Worm (Caenorhabditis elegans): ENCODE results near the gene clec-70.

clec-70 gene

DNA sequence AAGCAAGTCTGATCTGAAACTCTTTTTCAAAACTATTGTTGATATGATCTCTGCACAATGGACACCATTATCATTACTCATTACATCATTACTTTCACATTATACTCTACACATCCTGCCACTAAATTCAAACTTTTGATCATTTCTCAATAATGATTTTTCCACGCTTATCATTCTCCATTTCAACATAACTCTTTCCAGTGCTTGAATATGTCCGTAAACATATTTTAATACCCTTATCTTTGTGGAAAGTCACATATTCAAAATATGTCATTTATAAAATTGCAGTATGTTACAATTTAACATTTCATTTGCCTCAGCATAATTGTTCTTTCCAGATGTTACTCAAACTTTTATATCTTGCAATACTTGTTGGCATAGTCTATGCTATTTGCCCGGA lies 27.9 kb downstream of the clec-70 start, which contains the start of gene clec-75:
TSS of gene clec-75 (plus strand) at position 339 of the 400 bp plus-strand sequence.
- TF ChIP-seq W03F9.2 (tag; optimal IDR thresholded peaks at IDR 0.05), result no peak
- no peak for TF ChIP-seq dao-5 (tag; optimal IDR thresholded peaks at IDR 0.05)
- TF ChIP-seq him-1 (tag; optimal IDR thresholded peaks at IDR 0.05), result no peak

DNA sequence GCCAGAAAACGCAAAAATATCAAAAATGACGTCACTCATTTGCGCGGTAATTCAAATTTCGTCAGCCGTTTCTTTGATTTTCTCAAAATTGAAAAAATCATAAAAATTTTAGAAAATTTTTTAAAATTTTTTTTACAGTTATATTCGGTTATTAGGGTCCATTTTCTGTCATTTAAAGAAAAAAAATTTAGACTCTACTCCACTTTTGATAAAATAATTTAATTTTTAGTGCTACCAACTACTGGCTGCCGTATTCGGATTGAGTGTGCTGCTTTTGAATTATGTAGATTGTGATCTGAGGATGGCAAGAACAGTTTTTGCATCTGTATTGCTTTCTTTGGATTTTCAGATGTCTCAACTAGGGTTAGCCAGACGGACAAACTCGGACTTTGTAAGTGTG lies 30.1 kb downstream of the clec-70 start, which contains the start of gene Y46C8AM.1:
TSS of gene Y46C8AM.1 (plus strand) at position 301 of the 400 bp plus-strand sequence.
- TF ChIP-seq W03F9.2 (tag; optimal IDR thresholded peaks at IDR 0.05) (no peak), dao-5 (tag; optimal IDR thresholded peaks at IDR 0.05) (no peak), him-1 (tag; optimal IDR thresholded peaks at IDR 0.05) (no peak)

DNA sequence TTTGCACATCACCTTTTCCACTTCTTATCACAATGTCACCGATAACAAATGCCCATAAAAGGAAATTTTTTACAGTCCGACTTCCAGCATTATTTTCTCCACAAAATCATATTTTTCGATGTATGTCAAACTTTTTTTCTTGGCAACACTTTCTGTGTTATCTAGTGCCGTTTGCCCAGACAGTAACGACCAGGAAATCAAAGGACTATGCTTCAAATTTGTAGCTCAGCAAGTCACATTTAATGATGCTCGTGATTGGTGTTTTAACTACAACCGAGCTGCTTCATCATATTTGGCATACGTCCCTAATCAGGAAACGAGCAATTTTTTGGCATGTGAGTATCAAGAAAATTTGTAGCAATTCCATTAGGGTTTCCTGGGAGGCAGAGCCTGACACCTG lies 31.0 kb downstream of the clec-70 start:
- TF ChIP-seq dao-5 (tag; optimal IDR thresholded peaks at IDR 0.05), result no peak
- no peak for TF ChIP-seq him-1 (tag; optimal IDR thresholded peaks at IDR 0.05)
- no peak for TF ChIP-seq W03F9.2 (tag; optimal IDR thresholded peaks at IDR 0.05)

DNA sequence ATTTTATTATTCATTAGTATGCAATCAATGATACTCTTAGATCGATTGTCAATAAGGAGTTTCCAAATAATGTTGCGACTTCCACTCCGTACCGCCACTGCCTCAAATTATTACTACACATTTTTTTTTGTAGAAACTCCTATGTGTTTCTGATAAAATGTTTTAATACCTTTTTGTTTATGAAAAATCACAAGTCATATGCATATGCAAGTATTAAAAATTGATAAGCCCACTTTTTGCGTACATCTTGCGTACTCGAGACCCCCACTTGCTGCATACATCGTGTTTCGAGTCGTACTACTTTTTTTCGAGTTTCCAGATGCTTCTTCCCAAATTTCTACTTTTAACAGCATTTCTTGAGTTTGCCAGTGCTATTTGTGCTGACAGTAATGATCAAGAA lies 32.5 kb downstream of the clec-70 start, which contains the start of gene clec-76:
TSS of gene clec-76 (plus strand) at position 234 of the 400 bp plus-strand sequence.
- TF ChIP-seq dao-5 (tag; optimal IDR thresholded peaks at IDR 0.05), result no peak
- TF ChIP-seq him-1 (tag; optimal IDR thresholded peaks at IDR 0.05), result no peak
- TF ChIP-seq W03F9.2 (tag; optimal IDR thresholded peaks at IDR 0.05), result no peak

DNA sequence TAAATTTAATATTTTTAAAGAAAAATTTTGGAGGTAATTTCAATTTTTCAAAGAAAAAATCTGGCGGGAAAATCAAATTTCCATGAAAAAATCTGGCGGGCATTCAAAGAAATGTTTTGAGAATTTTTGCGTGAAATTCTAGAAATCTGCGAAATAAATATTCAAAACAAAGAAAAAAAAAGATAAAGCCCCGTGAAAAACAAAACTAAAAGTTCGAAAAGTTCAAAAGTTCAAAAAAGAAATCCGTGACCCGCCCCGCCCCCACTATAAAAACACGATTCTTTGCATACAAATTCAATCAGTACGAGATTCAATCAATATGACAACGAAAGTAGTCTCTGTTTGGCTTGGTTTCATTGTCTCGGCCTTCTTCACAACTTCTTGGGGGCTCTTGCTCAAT lies 40.5 kb downstream of the clec-70 start, which contains the start of gene clec-79:
TSS of gene clec-79 (plus strand) at position 301 of the 400 bp plus-strand sequence.
- TF ChIP-seq dao-5 (tag; optimal IDR thresholded peaks at IDR 0.05) (no peak), W03F9.2 (tag; optimal IDR thresholded peaks at IDR 0.05) (no peak), him-1 (tag; optimal IDR thresholded peaks at IDR 0.05) (no peak)

DNA sequence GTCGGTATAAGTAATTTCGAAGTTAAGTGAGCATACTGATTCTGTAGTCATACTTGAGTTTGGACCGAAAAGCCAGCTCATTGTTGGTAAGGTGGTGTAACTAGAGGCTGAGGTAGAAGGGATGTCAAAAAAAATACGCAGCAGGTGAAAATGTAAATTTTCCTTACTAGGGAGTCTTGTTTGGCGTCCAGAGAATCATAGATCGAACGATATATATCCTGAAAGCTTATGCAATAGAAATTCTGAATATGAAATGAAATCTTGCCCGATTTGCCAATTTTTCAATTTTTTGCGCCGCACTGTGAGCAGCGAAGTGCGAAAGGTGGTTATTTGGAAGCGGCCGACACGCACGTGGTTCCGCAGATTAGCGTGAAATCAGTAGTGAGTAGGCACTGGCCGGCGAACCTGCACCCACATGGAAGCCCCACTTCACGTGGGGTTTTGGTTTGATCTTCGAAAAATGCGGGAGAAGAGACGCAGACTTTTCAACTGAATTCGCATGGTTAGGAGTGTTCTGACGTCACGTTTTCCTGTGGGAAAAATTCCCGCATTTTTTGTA lies 45.5 kb downstream of the clec-70 start, which contains the start of gene srh-220:
TSS of gene srh-220 (minus strand) at position 51 of the 559 bp plus-strand sequence.
- TF ChIP-seq dao-5 (tag; optimal IDR thresholded peaks at IDR 0.05) (no peak), him-1 (tag; optimal IDR thresholded peaks at IDR 0.05) (no peak), W03F9.2 (tag; optimal IDR thresholded peaks at IDR 0.05) (no peak)

DNA sequence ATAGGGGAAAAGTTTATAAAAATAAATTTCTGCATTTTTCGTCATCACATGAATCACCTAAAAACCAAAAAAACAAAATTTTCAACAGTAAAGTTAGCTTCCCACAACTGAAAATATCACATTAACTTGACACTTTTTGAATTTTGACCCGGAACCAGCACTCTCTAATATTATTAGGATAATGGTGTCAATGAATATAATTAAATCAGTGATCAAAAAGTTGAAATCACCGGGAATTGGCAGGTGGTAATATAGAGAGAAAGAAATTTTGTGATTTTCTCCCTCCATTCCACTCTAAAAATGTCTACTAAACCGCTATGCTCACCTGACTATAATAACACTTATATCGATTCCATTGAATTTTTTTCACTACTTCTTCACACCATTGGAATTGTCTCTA lies 47.0 kb downstream of the clec-70 start, which contains the start of gene srh-222:
TSS of gene srh-222 (plus strand) at position 301 of the 400 bp plus-strand sequence.
- TF ChIP-seq W03F9.2 (tag; optimal IDR thresholded peaks at IDR 0.05) (no peak), him-1 (tag; optimal IDR thresholded peaks at IDR 0.05) (no peak), dao-5 (tag; optimal IDR thresholded peaks at IDR 0.05) (no peak)

DNA sequence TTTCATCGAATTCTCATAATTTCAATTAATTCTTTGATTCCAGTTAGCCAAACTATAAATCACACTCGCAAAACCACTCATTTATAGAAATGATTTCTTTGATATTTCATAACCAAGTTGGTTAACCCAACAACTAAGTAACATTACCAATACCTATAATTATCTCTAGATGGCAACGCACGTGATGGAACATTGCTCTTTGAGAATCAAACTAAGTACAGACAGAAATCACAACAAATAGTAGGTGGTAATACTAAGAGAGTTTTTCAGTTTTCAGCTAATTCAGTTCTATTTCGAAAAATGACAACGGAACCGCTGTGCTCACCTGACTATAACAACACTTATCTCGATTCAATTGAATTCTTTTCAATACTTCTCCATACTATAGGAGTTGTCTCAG lies 49.1 kb downstream of the clec-70 start, which contains the start of gene srh-223:
TSS of gene srh-223 (plus strand) at position 301 of the 400 bp plus-strand sequence.
- no peak for TF ChIP-seq dao-5 (tag; optimal IDR thresholded peaks at IDR 0.05)
- TF ChIP-seq W03F9.2 (tag; optimal IDR thresholded peaks at IDR 0.05), result no peak
